Fruit fly (Drosophila melanogaster): ENCODE results near the gene Tgi.

The Tgi gene

dm6 chr3L:13476566-13477452 lies 9.8 kb upstream of the Tgi start (continued):
- peak; percentile 71 for TF ChIP-seq pho (GFP tag; optimal IDR thresholded peaks at IDR 0.05)
- peak; percentile 81 for TF ChIP-seq croc (GFP tag; conservative IDR thresholded peaks at IDR 0.05)
- peak; percentile 57; the same call in 1 of the 2 replicates for TF ChIP-seq toy (GFP tag; IDR thresholded peaks at IDR 0.05)
- peak; percentile 89 for TF ChIP-seq CG9437 (GFP tag; optimal IDR thresholded peaks at IDR 0.05)
- TF ChIP-seq ac (GFP tag; optimal IDR thresholded peaks at IDR 0.05) = no peak
- TF ChIP-seq wor (GFP tag; IDR thresholded peaks at IDR 0.05) = peak; percentile 87
- peak; percentile 89 for TF ChIP-seq Dek (tag; optimal IDR thresholded peaks at IDR 0.05)
- TF ChIP-seq CG4424 (GFP tag; optimal IDR thresholded peaks at IDR 0.05) = peak; percentile 91
- peak; percentile 94 for TF ChIP-seq Sox102F (GFP tag; optimal IDR thresholded peaks at IDR 0.05)
- peak; percentile 55 for TF ChIP-seq Oaz (GFP tag; IDR thresholded peaks at IDR 0.05)
- TF ChIP-seq Hr51 (GFP tag; optimal IDR thresholded peaks at IDR 0.05) = peak; percentile 57 to 95
- peak; percentile 88 for TF ChIP-seq lilli (GFP tag; optimal IDR thresholded peaks at IDR 0.05)
- TF ChIP-seq twi (tag; optimal IDR thresholded peaks at IDR 0.05) = peak; percentile 74
- peak; percentile 81 for TF ChIP-seq E2f1 (GFP tag; IDR thresholded peaks at IDR 0.05)
- TF ChIP-seq CG4404 (GFP tag; IDR thresholded peaks at IDR 0.05) = peak; percentile 79
- TF ChIP-seq CG1603 (tag; optimal IDR thresholded peaks at IDR 0.05) = peak; percentile 40
- TF ChIP-seq CG8290 (GFP tag; optimal IDR thresholded peaks at IDR 0.05) = peak; percentile 55
- peak in 1 of 2 experiments; percentile 53 for TF ChIP-seq CG8290 (tag; optimal IDR thresholded peaks at IDR 0.05)
- peak; percentile 70 for TF ChIP-seq HLH54F (GFP tag; optimal IDR thresholded peaks at IDR 0.05)
- peak; percentile 7 for TF ChIP-seq CG9797 (GFP tag; optimal IDR thresholded peaks at IDR 0.05)
- TF ChIP-seq ato (GFP tag; IDR thresholded peaks at IDR 0.05; ENCODE audit: partially characterized antibody) = no peak
- TF ChIP-seq CG18011 (GFP tag; optimal IDR thresholded peaks at IDR 0.05) = peak; percentile 78
- no peak for TF ChIP-seq CG14965 (GFP tag; optimal IDR thresholded peaks at IDR 0.05; ENCODE audit: borderline replicate concordance)
- TF ChIP-seq zfh1 (GFP tag; IDR thresholded peaks at IDR 0.05) = peak; percentile 77
- peak; percentile 71 for TF ChIP-seq zfh2 (GFP tag; optimal IDR thresholded peaks at IDR 0.05)
- TF ChIP-seq CG30020 (tag; optimal IDR thresholded peaks at IDR 0.05) = peak; percentile 50
- TF ChIP-seq CG13296 (GFP tag; optimal IDR thresholded peaks at IDR 0.05) = peak; percentile 87
- TF ChIP-seq ewg (GFP tag; optimal IDR thresholded peaks at IDR 0.05) = peak; percentile 87
- TF ChIP-seq CG15269 (tag; optimal IDR thresholded peaks at IDR 0.05) = peak; percentile 92
- TF ChIP-seq CG1602 (GFP tag; optimal IDR thresholded peaks at IDR 0.05) = peak; percentile 83
- TF ChIP-seq Kr (GFP tag; optimal IDR thresholded peaks at IDR 0.05) = no peak
- TF ChIP-seq CG1233 (GFP tag; optimal IDR thresholded peaks at IDR 0.05) = peak; percentile 84
- no peak for TF ChIP-seq amos (GFP tag; IDR thresholded peaks at IDR 0.05; ENCODE audit: partially characterized antibody)
- no peak for TF ChIP-seq hkb (optimal IDR thresholded peaks at IDR 0.05)
- peak; percentile 90 for TF ChIP-seq hkb (GFP tag; IDR thresholded peaks at IDR 0.05)
- TF ChIP-seq CG10565 (GFP tag; optimal IDR thresholded peaks at IDR 0.05) = peak; percentile 37
- TF ChIP-seq Poxn (GFP tag; IDR thresholded peaks at IDR 0.05) = peak; percentile 73
- peak; percentile 68; the same call in 2 of the 3 replicates for TF ChIP-seq so (GFP tag; IDR thresholded peaks at IDR 0.05)
- peak; percentile 88 for TF ChIP-seq Rfx (GFP tag; IDR thresholded peaks at IDR 0.05)
- TF ChIP-seq CG12659 (GFP tag; optimal IDR thresholded peaks at IDR 0.05) = peak; percentile 94
- peak; percentile 74 for TF ChIP-seq gsb (GFP tag; IDR thresholded peaks at IDR 0.05)
- peak; percentile 90 for TF ChIP-seq az2 (GFP tag; optimal IDR thresholded peaks at IDR 0.05)
- TF ChIP-seq CG12071 (GFP tag; optimal IDR thresholded peaks at IDR 0.05) = peak; percentile 79
- no peak for TF ChIP-seq lov (optimal IDR thresholded peaks at IDR 0.05)
- peak; percentile 39; the same call in 1 of the 3 replicates for TF ChIP-seq lov (GFP tag; IDR thresholded peaks at IDR 0.05)
- peak; percentile 76 for TF ChIP-seq CG3407 (GFP tag; optimal IDR thresholded peaks at IDR 0.05)
- peak; percentile 71 for TF ChIP-seq Awh (GFP tag; IDR thresholded peaks at IDR 0.05)
- TF ChIP-seq CG13287 (GFP tag; IDR thresholded peaks at IDR 0.05; ENCODE audit: partially characterized antibody) = peak; percentile 63; the same call in 1 of the 2 replicates
- TF ChIP-seq sr (GFP tag; IDR thresholded peaks at IDR 0.05) = peak; percentile 85
